Fruit fly (Drosophila melanogaster): Measurements from ENCODE around the gene Smr.

The Smr gene

dm6 chrX:12719152-12719779, 23.2 kb downstream of the Smr start (continued):
- TF ChIP-seq CG1792 (GFP tag; optimal IDR thresholded peaks at IDR 0.05) = peak; percentile 30
- TF ChIP-seq bsh (GFP tag; optimal IDR thresholded peaks at IDR 0.05) = peak; percentile 70 to 83
- no peak for TF ChIP-seq gt (GFP tag; IDR thresholded peaks at IDR 0.05)
- peak; percentile 11 for TF ChIP-seq NC2α (GFP tag; optimal IDR thresholded peaks at IDR 0.05)
- peak; percentile 68 for TF ChIP-seq Dad (GFP tag; optimal IDR thresholded peaks at IDR 0.05)
- peak; percentile 40; the same call in 1 of the 2 replicates for TF ChIP-seq CG32772 (GFP tag; IDR thresholded peaks at IDR 0.05)
- peak; percentile 69 for TF ChIP-seq zfh1 (GFP tag; IDR thresholded peaks at IDR 0.05)
- peak; percentile 64; the same call in 1 of the 3 replicates for TF ChIP-seq Dbx (GFP tag; IDR thresholded peaks at IDR 0.05)
- TF ChIP-seq Hr51 (GFP tag; optimal IDR thresholded peaks at IDR 0.05) = peak; percentile 32 to 69
- TF ChIP-seq wor (GFP tag; IDR thresholded peaks at IDR 0.05) = peak; percentile 30; the same call in 1 of the 2 replicates
- peak; percentile 60 for TF ChIP-seq Fer3 (tag; optimal IDR thresholded peaks at IDR 0.05)
- no peak for TF ChIP-seq Kr (GFP tag; optimal IDR thresholded peaks at IDR 0.05)
- TF ChIP-seq Hr3 (GFP tag; optimal IDR thresholded peaks at IDR 0.05) = peak; percentile 68
- peak; percentile 56 for TF ChIP-seq CG9932 (GFP tag; IDR thresholded peaks at IDR 0.05)
- no peak for TF ChIP-seq sna (GFP tag; IDR thresholded peaks at IDR 0.05; ENCODE audit: partially characterized antibody)
- TF ChIP-seq CG8290 (GFP tag; optimal IDR thresholded peaks at IDR 0.05) = no peak
- peak in 1 of 2 experiments; percentile 80 for TF ChIP-seq CG8290 (tag; optimal IDR thresholded peaks at IDR 0.05)
- TF ChIP-seq Awh (GFP tag; IDR thresholded peaks at IDR 0.05) = no peak
- peak; percentile 54 for TF ChIP-seq btn (GFP tag; optimal IDR thresholded peaks at IDR 0.05)
- peak; percentile 44 for TF ChIP-seq CG15601 (tag; optimal IDR thresholded peaks at IDR 0.05)
- no peak for TF ChIP-seq CG34376 (GFP tag; optimal IDR thresholded peaks at IDR 0.05)
- TF ChIP-seq ase (GFP tag; IDR thresholded peaks at IDR 0.05) = 0 out of 3 replicates have a peak, but pooled peaks have one; percentile 49
- TF ChIP-seq Dip2 (GFP tag; IDR thresholded peaks at IDR 0.05) = no peak
- no peak for TF ChIP-seq sima (GFP tag; optimal IDR thresholded peaks at IDR 0.05)
- TF ChIP-seq CG2120 (GFP tag; optimal IDR thresholded peaks at IDR 0.05) = peak; percentile 79
- no peak for TF ChIP-seq salm (tag; optimal IDR thresholded peaks at IDR 0.05)
- peak; percentile 14 for TF ChIP-seq CG12744 (GFP tag; optimal IDR thresholded peaks at IDR 0.05)
- TF ChIP-seq Dp (GFP tag; optimal IDR thresholded peaks at IDR 0.05) = no peak
- TF ChIP-seq Vsx1 (GFP tag; optimal IDR thresholded peaks at IDR 0.05) = peak; percentile 40
- peak; percentile 6 for TF ChIP-seq CG18011 (GFP tag; optimal IDR thresholded peaks at IDR 0.05)
- no peak for TF ChIP-seq unc-4 (GFP tag; IDR thresholded peaks at IDR 0.05; ENCODE audit: partially characterized antibody)
- peak; percentile 32 for TF ChIP-seq emc (GFP tag; optimal IDR thresholded peaks at IDR 0.05)
- no peak for TF ChIP-seq CG15696 (tag; optimal IDR thresholded peaks at IDR 0.05)
- peak; percentile 60 for TF ChIP-seq E2f1 (GFP tag; IDR thresholded peaks at IDR 0.05)
- peak; percentile 74; the same call in 2 of the 3 replicates for TF ChIP-seq dysf (GFP tag; IDR thresholded peaks at IDR 0.05)
- peak; percentile 57 for TF ChIP-seq Sox100B (GFP tag; optimal IDR thresholded peaks at IDR 0.05)
- peak; percentile 96 for TF ChIP-seq Med (GFP tag)
- TF ChIP-seq CG32532 (GFP tag; IDR thresholded peaks at IDR 0.05) = peak; percentile 70
- no peak for TF ChIP-seq dan (GFP tag; IDR thresholded peaks at IDR 0.05)
- TF ChIP-seq twi (tag; optimal IDR thresholded peaks at IDR 0.05) = no peak
- TF ChIP-seq jigr1 (GFP tag; IDR thresholded peaks at IDR 0.05) = no peak
- peak; percentile 61; the same call in 1 of the 3 replicates for TF ChIP-seq otp (GFP tag; IDR thresholded peaks at IDR 0.05)
- TF ChIP-seq CG4854 (GFP tag; optimal IDR thresholded peaks at IDR 0.05) = peak; percentile 64
- peak; percentile 55 for TF ChIP-seq pb (GFP tag; optimal IDR thresholded peaks at IDR 0.05)
- peak; percentile 51 for TF ChIP-seq CG12155 (GFP tag; optimal IDR thresholded peaks at IDR 0.05)
- peak; percentile 46 for TF ChIP-seq CG2875 (GFP tag; optimal IDR thresholded peaks at IDR 0.05)
- no peak for TF ChIP-seq CG42726 (GFP tag; IDR thresholded peaks at IDR 0.05; ENCODE audit: partially characterized antibody)
- peak; percentile 21 for TF ChIP-seq Sry-δ (GFP tag; optimal IDR thresholded peaks at IDR 0.05)
- TF ChIP-seq psq (GFP tag; optimal IDR thresholded peaks at IDR 0.05) = no peak
- TF ChIP-seq inv (GFP tag; IDR thresholded peaks at IDR 0.05; ENCODE audit: partially characterized antibody) = no peak
